Worm (Caenorhabditis elegans) whole organism, L4 larva: ENCODE results near the gene F33G12.3.

Experiments
- F10B5.3 ChIP-seq: sonication (generic microtip); optimal IDR thresholded peaks from 2 replicates; lab custom pipeline; 2016; ENCODE audit warnings: mild to moderate bottlenecking, missing genetic modification characterization, missing compliant biosample characterization
- F37D6.2 ChIP-seq: sonication (generic microtip); optimal IDR thresholded peaks from 2 replicates; lab custom pipeline; 2016; ENCODE audit warnings: mild to moderate bottlenecking, missing genetic modification characterization, missing compliant biosample characterization
- Y105C5A.15 ChIP-seq: fragments of 200-800 bp; sonication (Bioruptor generic); IDR thresholded peaks from 2 replicates; pipeline ENCODE4 v1.3.6; 2022; ENCODE audit warnings: missing genetic modification characterization, missing compliant biosample characterization
- ZK337.2 ChIP-seq: fragments of 200-800 bp; sonication (Bioruptor generic); IDR thresholded peaks from 2 replicates; pipeline ENCODE4 v1.3.6; 2022; ENCODE audit warnings: missing genetic modification reagents, missing genetic modification characterization, missing compliant biosample characterization
- aha-1 ChIP-seq: fragments of 150-350 bp; peaks from one replicate; lab custom pipeline; 2014; ENCODE audit warnings: missing biosample characterization, missing genetic modification characterization
- aly-2 ChIP-seq: sonication (generic microtip); optimal IDR thresholded peaks from 2 replicates; lab custom pipeline; 2018; ENCODE audit warnings: missing biosample characterization, missing genetic modification characterization
- arid-1 ChIP-seq: fragments of 200-800 bp; sonication (Bioruptor generic); conservative IDR thresholded peaks from 2 replicates; pipeline ENCODE4 v1.3.6; 2022; ENCODE audit warnings: missing genetic modification reagents, missing genetic modification characterization, missing compliant biosample characterization
- ceh-32 ChIP-seq: sonication (generic microtip); optimal IDR thresholded peaks from 2 replicates; lab custom pipeline; 2016; ENCODE audit warnings: mild to moderate bottlenecking, missing genetic modification characterization, missing compliant biosample characterization; ENCODE audit not compliant: poor library complexity
- ces-1 ChIP-seq: fragments of 150-350 bp; sonication (generic microtip); optimal IDR thresholded peaks from 4 replicates; lab custom pipeline; 2014; ENCODE audit warnings: missing biosample characterization, missing genetic modification reagents, missing genetic modification characterization
- cey-2 ChIP-seq: sonication (generic microtip); optimal IDR thresholded peaks from 3 replicates; lab custom pipeline; 2017; ENCODE audit warnings: missing genetic modification characterization, mild to moderate bottlenecking, missing compliant biosample characterization, antibody characterized with exemption, borderline replicate concordance; ENCODE audit not compliant: insufficient read depth
- ctbp-1 ChIP-seq: fragments of 200-800 bp; sonication (Bioruptor generic); IDR thresholded peaks from 2 replicates; pipeline ENCODE4 v1.3.6; 2022; ENCODE audit warnings: missing genetic modification reagents, missing genetic modification characterization, missing compliant biosample characterization
- dmd-6 ChIP-seq: fragments of 200-800 bp; sonication (Bioruptor generic); IDR thresholded peaks from 2 replicates; pipeline ENCODE4 v1.3.6; 2022; ENCODE audit warnings: missing genetic modification reagents, missing genetic modification characterization, missing compliant biosample characterization
- dmd-9 ChIP-seq: fragments of 200-800 bp; sonication (Bioruptor generic); IDR thresholded peaks from 2 replicates; pipeline ENCODE4 v1.3.6; 2022; ENCODE audit warnings: missing genetic modification reagents, missing genetic modification characterization, missing compliant biosample characterization
- dpl-1 ChIP-seq: fragments of 150-350 bp; optimal IDR thresholded peaks from 2 replicates; lab custom pipeline; 2014; ENCODE audit warnings: missing biosample characterization, missing genetic modification reagents, missing genetic modification characterization
- dve-1 ChIP-seq: sonication (generic microtip); optimal IDR thresholded peaks from 2 replicates; lab custom pipeline; 2017; ENCODE audit warnings: antibody characterized with exemption, mild to moderate bottlenecking, missing genetic modification characterization, missing compliant biosample characterization; ENCODE audit not compliant: insufficient read depth
- gei-8 ChIP-seq: fragments of 200-800 bp; sonication (Bioruptor generic); optimal IDR thresholded peaks from 2 replicates; lab custom pipeline; 2018; ENCODE audit warnings: mild to moderate bottlenecking, missing genetic modification characterization, missing compliant biosample characterization
- hlh-11 ChIP-seq: fragments of 200-800 bp; sonication (Bioruptor generic); optimal IDR thresholded peaks from 2 replicates; lab custom pipeline; 2018; ENCODE audit warnings: mild to moderate bottlenecking, missing genetic modification characterization, missing compliant biosample characterization
- hlh-30 ChIP-seq: sonication (generic microtip); optimal IDR thresholded peaks from 2 replicates; lab custom pipeline; 2017; ENCODE audit warnings: antibody characterized with exemption, mild to moderate bottlenecking, missing genetic modification characterization, missing compliant biosample characterization; ENCODE audit not compliant: insufficient read depth
- jun-1 ChIP-seq: fragments of 150-350 bp; optimal IDR thresholded peaks from 2 replicates; lab custom pipeline; 2014; ENCODE audit warnings: missing biosample characterization, missing genetic modification reagents, missing genetic modification characterization
- lin-1 ChIP-seq: fragments of 200-800 bp; sonication (Bioruptor generic); IDR thresholded peaks from 2 replicates; pipeline ENCODE4 v1.3.6; 2022; ENCODE audit warnings: missing genetic modification reagents, missing genetic modification characterization, missing compliant biosample characterization
- lin-38 ChIP-seq: fragments of 200-800 bp; sonication (Bioruptor generic); IDR thresholded peaks from 2 replicates; pipeline ENCODE4 v1.3.6; 2022; ENCODE audit warnings: missing genetic modification reagents, missing genetic modification characterization, missing compliant biosample characterization
- lir-3 ChIP-seq: sonication (generic microtip); optimal IDR thresholded peaks from 2 replicates; lab custom pipeline; 2016; ENCODE audit warnings: mild to moderate bottlenecking, missing genetic modification characterization, missing compliant biosample characterization
- lsy-2 ChIP-seq, 2 experiments: fragments of 150-350 bp in 1 of 2; sonication (generic microtip) in 1 of 2; optimal IDR thresholded peaks; 2 replicates each; lab custom pipeline; 2014 to 2017; ENCODE audit warnings: missing biosample characterization in 2 of 2, missing genetic modification characterization in 2 of 2
- madf-5 ChIP-seq, 2 experiments: fragments of 200-800 bp; sonication (Bioruptor generic); IDR thresholded peaks; 2 replicates each; pipeline ENCODE4 v1.3.6; 2022; ENCODE audit warnings: missing compliant biosample characterization in 2 of 2, missing genetic modification characterization in 2 of 2
- madf-9 ChIP-seq: fragments of 200-800 bp; sonication (Bioruptor generic); conservative IDR thresholded peaks from 2 replicates; pipeline ENCODE4 v1.3.6; 2022; ENCODE audit warnings: missing genetic modification reagents, missing genetic modification characterization, missing compliant biosample characterization
- mdl-1 ChIP-seq, 2 experiments: fragments of 150-350 bp in 1 of 2; sonication (generic microtip) in 1 of 2; optimal IDR thresholded peaks; 2 replicates each; lab custom pipeline; 2014 to 2017; ENCODE audit warnings: missing biosample characterization in 2 of 2, missing genetic modification characterization in 2 of 2
- mdt-29 ChIP-seq: fragments of 200-800 bp; sonication (Bioruptor generic); IDR thresholded peaks from 2 replicates; pipeline ENCODE4 v1.3.6; 2022; ENCODE audit warnings: missing genetic modification reagents, missing genetic modification characterization, missing compliant biosample characterization
- mep-1 ChIP-seq: fragments of 150-350 bp; sonication (generic microtip); optimal IDR thresholded peaks from 3 replicates; lab custom pipeline; 2014; ENCODE audit warnings: missing biosample characterization, missing genetic modification characterization
- mes-2 ChIP-seq: sonication (generic microtip); optimal IDR thresholded peaks from 2 replicates; lab custom pipeline; 2016; ENCODE audit warnings: missing genotype, mild to moderate bottlenecking, missing genetic modification characterization, missing compliant biosample characterization; ENCODE audit not compliant: poor library complexity, severe bottlenecking
- mxl-2 ChIP-seq: fragments of 200-800 bp; sonication (Bioruptor generic); conservative IDR thresholded peaks from 2 replicates; pipeline ENCODE4 v1.3.6; 2022; ENCODE audit warnings: missing genetic modification reagents, missing genetic modification characterization, missing compliant biosample characterization
- mxl-3 ChIP-seq: fragments of 200-800 bp; sonication (Bioruptor generic); optimal IDR thresholded peaks from 2 replicates; lab custom pipeline; 2018; ENCODE audit warnings: mild to moderate bottlenecking, missing genetic modification characterization, missing compliant biosample characterization
- nhr-237 ChIP-seq: sonication (generic microtip); optimal IDR thresholded peaks from 2 replicates; lab custom pipeline; 2017; ENCODE audit warnings: missing biosample characterization, missing genetic modification characterization
- nhr-25 ChIP-seq: sonication (generic microtip); optimal IDR thresholded peaks from 2 replicates; lab custom pipeline; 2017; ENCODE audit warnings: missing genetic modification characterization, mild to moderate bottlenecking, missing compliant biosample characterization, antibody characterized with exemption, moderate library complexity, borderline replicate concordance; ENCODE audit not compliant: insufficient read depth
- nhr-28 ChIP-seq: fragments of 150-350 bp; optimal IDR thresholded peaks from 2 replicates; lab custom pipeline; 2014; ENCODE audit warnings: missing biosample characterization, missing genetic modification characterization
- nhr-42 ChIP-seq: fragments of 200-800 bp; sonication (Bioruptor generic); IDR thresholded peaks from 2 replicates; pipeline ENCODE4 v1.3.6; 2022; ENCODE audit warnings: missing genetic modification characterization, missing compliant biosample characterization
- nhr-48 ChIP-seq: sonication (generic microtip); optimal IDR thresholded peaks from 2 replicates; lab custom pipeline; 2016; ENCODE audit warnings: mild to moderate bottlenecking, missing genetic modification characterization, missing compliant biosample characterization
- nhr-76 ChIP-seq: fragments of 150-350 bp; optimal IDR thresholded peaks from 2 replicates; lab custom pipeline; 2014; ENCODE audit warnings: missing biosample characterization, missing genetic modification characterization
- set-16 ChIP-seq: fragments of 200-800 bp; sonication (Bioruptor generic); IDR thresholded peaks from 2 replicates; pipeline ENCODE4 v1.3.6; 2022; ENCODE audit warnings: missing genetic modification reagents, missing genetic modification characterization, missing compliant biosample characterization
- spr-3 ChIP-seq: fragments of 200-800 bp; sonication (Bioruptor generic); optimal IDR thresholded peaks from 2 replicates; lab custom pipeline; 2018; ENCODE audit warnings: mild to moderate bottlenecking, missing genetic modification characterization, missing compliant biosample characterization
- unc-62 ChIP-seq, 3 experiments: fragments of 150-350 bp in 1 of 3; sonication (generic microtip); optimal IDR thresholded peaks in 2 of 3; peaks in 1 of 3; 1 replicate in 1 of 3; 2 replicates in 2 of 3; lab custom pipeline; 2014 to 2017; ENCODE audit warnings: missing biosample characterization in 3 of 3, missing genetic modification characterization in 3 of 3, missing genetic modification reagents in 3 of 3, missing genotype in 1 of 3
- zip-11 ChIP-seq: fragments of 200-800 bp; sonication (Bioruptor generic); IDR thresholded peaks from 2 replicates; pipeline ENCODE4 v1.3.6; 2022; ENCODE audit warnings: missing genetic modification characterization, missing compliant biosample characterization
- zip-2 ChIP-seq: fragments of 150-350 bp; optimal IDR thresholded peaks from 2 replicates; lab custom pipeline; 2014; ENCODE audit warnings: missing biosample characterization, missing genetic modification characterization

Gene F33G12.3

ce11 chrII:5049249-5049648, 15.4 kb upstream of the F33G12.3 start:
- peak in 1 of 2 experiments; percentile 35 for TF ChIP-seq mdl-1 (tag; optimal IDR thresholded peaks at IDR 0.05; lab: Kevin White, UChicago)
- peak; percentile 9 for TF ChIP-seq mep-1 (tag; lab: Kevin White, UChicago)
- no peak for TF ChIP-seq dmd-6 (GFP tag; lab: Robert Waterston, UW)
- no peak for TF ChIP-seq ces-1
- TF ChIP-seq lsy-2 (tag; optimal IDR thresholded peaks at IDR 0.05; lab: Kevin White, UChicago) = peak in 1 of 2 experiments; percentile 22
- TF ChIP-seq cey-2 (tag; lab: Kevin White, UChicago) = peak; percentile 77
- peak; percentile 25 for TF ChIP-seq hlh-11 (tag; lab: Kevin White, UChicago)
- TF ChIP-seq lin-1 (GFP tag; lab: Robert Waterston, UW) = no peak
- peak; percentile 56 for TF ChIP-seq mxl-3 (GFP tag; lab: Kevin White, UChicago)
- peak; percentile 50 for TF ChIP-seq nhr-28 (tag; lab: Kevin White, UChicago)
- no peak for TF ChIP-seq nhr-76 (tag; lab: Kevin White, UChicago)
- no peak for TF ChIP-seq arid-1 (GFP tag; lab: Robert Waterston, UW)
- TF ChIP-seq unc-62 (GFP tag; optimal IDR thresholded peaks at IDR 0.05 in 1 of 2; lab: Kevin White, UChicago) = peak in 1 of 2 experiments; percentile 99
- TF ChIP-seq unc-62 (tag; optimal IDR thresholded peaks at IDR 0.05; lab: Kevin White, UChicago) = no peak
- TF ChIP-seq hlh-30 (tag; lab: Kevin White, UChicago) = peak; percentile 1
- TF ChIP-seq zip-2 (tag; lab: Kevin White, UChicago) = no peak
- peak; percentile 61 for TF ChIP-seq aha-1 (tag; lab: Kevin White, UChicago)
- no peak for TF ChIP-seq mes-2 (tag; lab: Kevin White, UChicago)

ce11 chrII:5048185-5048795, 14.5 kb upstream of the F33G12.3 start:
- no peak for TF ChIP-seq set-16
- TF ChIP-seq lir-3 (tag; lab: Kevin White, UChicago) = no peak
- TF ChIP-seq zip-11 (GFP tag; lab: Robert Waterston, UW) = no peak
- TF ChIP-seq ceh-32 (tag; lab: Kevin White, UChicago) = no peak
- no peak for TF ChIP-seq jun-1 (tag; lab: Kevin White, UChicago)
- no peak for TF ChIP-seq dpl-1 (GFP tag; lab: Kevin White, UChicago)
- TF ChIP-seq hlh-30 (tag; lab: Kevin White, UChicago) = peak; percentile 60
- no peak for TF ChIP-seq Y105C5A.15 (GFP tag; lab: Robert Waterston, UW)
- TF ChIP-seq nhr-42 = no peak
- no peak for TF ChIP-seq madf-9
- TF ChIP-seq aha-1 (tag; lab: Kevin White, UChicago) = peak; percentile 92
- peak; percentile 20 for TF ChIP-seq dve-1 (tag; lab: Kevin White, UChicago)
- TF ChIP-seq ZK337.2 (GFP tag; lab: Robert Waterston, UW) = no peak
- no peak for TF ChIP-seq dmd-9 (GFP tag; lab: Robert Waterston, UW)
- TF ChIP-seq aly-2 (tag; lab: Kevin White, UChicago) = no peak
- no peak for TF ChIP-seq mes-2 (tag; lab: Kevin White, UChicago)
- no peak for TF ChIP-seq lin-38
- TF ChIP-seq madf-5 (GFP tag; IDR thresholded peaks at IDR 0.05; lab: Robert Waterston, UW) = no peak
- TF ChIP-seq nhr-48 (tag; lab: Kevin White, UChicago) = no peak
- no peak for TF ChIP-seq nhr-28 (tag; lab: Kevin White, UChicago)
- TF ChIP-seq ctbp-1 (GFP tag; lab: Robert Waterston, UW) = no peak
- no peak for TF ChIP-seq nhr-237
- no peak for TF ChIP-seq gei-8
- TF ChIP-seq mxl-2 (GFP tag; lab: Robert Waterston, UW) = no peak
- TF ChIP-seq F10B5.3 = no peak
- TF ChIP-seq mdt-29 (GFP tag; lab: Robert Waterston, UW) = no peak
- no peak for TF ChIP-seq nhr-25
- no peak for TF ChIP-seq F37D6.2 (tag; lab: Kevin White, UChicago)
- TF ChIP-seq mdl-1 (tag; optimal IDR thresholded peaks at IDR 0.05; lab: Kevin White, UChicago) = peak in 1 of 2 experiments; percentile 7
- TF ChIP-seq spr-3 (GFP tag; lab: Kevin White, UChicago) = no peak
- TF ChIP-seq cey-2 (tag; lab: Kevin White, UChicago) = no peak
